Worm (Caenorhabditis elegans): ENCODE results near the gene F22B3.8.

F22B3.8 gene

ce11 chrIV:11424830-11425229, at the start of gene F22B3.8:
TSS of gene F22B3.8 (minus strand) at chrIV:11424930.
- TF ChIP-seq xbp-1 (tag; optimal IDR thresholded peaks at IDR 0.05) = no peak
- TF ChIP-seq vab-15 (tag; optimal IDR thresholded peaks at IDR 0.05) = no peak
- TF ChIP-seq skn-1 (tag; optimal IDR thresholded peaks at IDR 0.05) = no peak
- TF ChIP-seq snu-23 (GFP tag; optimal IDR thresholded peaks at IDR 0.05) = no peak
- no peak for TF ChIP-seq ceh-82 (tag; optimal IDR thresholded peaks at IDR 0.05)
- TF ChIP-seq ztf-4 (tag; optimal IDR thresholded peaks at IDR 0.05) = no peak
- no peak for TF ChIP-seq lin-15B (tag; optimal IDR thresholded peaks at IDR 0.05)
- no peak for TF ChIP-seq nhr-90 (tag; optimal IDR thresholded peaks at IDR 0.05; ENCODE audit: poor library complexity)
- TF ChIP-seq egl-27 (tag; optimal IDR thresholded peaks at IDR 0.05) = no peak
- TF ChIP-seq Y116A8C.19 (tag; optimal IDR thresholded peaks at IDR 0.05; ENCODE audit: borderline replicate concordance) = no peak
- no peak for TF ChIP-seq ceh-90 (tag; optimal IDR thresholded peaks at IDR 0.05)
- TF ChIP-seq fos-1 (tag; optimal IDR thresholded peaks at IDR 0.05) = no peak
- TF ChIP-seq efl-1 (optimal IDR thresholded peaks at IDR 0.05) = no peak
- no peak for TF ChIP-seq efl-1 (GFP tag; optimal IDR thresholded peaks at IDR 0.05 in 1 of 2)
- no peak for TF ChIP-seq tbx-2 (tag; optimal IDR thresholded peaks at IDR 0.05)

ce11 chrIV:11474067-11474466, 49.3 kb upstream of the F22B3.8 start:
- TF ChIP-seq nhr-237 (tag; optimal IDR thresholded peaks at IDR 0.05) (no peak), mab-9 (GFP tag; IDR thresholded peaks at IDR 0.05) (no peak), lir-3 (tag; optimal IDR thresholded peaks at IDR 0.05; ENCODE audit: poor library complexity) (peak; percentile 74), ztf-11 (tag; optimal IDR thresholded peaks at IDR 0.05) (peak in 1 of 2 experiments; percentile 50), unc-62 (GFP tag; optimal IDR thresholded peaks at IDR 0.05) (no peak), fos-1 (tag; optimal IDR thresholded peaks at IDR 0.05) (no peak), nhr-11 (tag; optimal IDR thresholded peaks at IDR 0.05) (no peak), isw-1 (GFP tag; IDR thresholded peaks at IDR 0.05) (0 out of 2 replicates have a peak, but pooled peaks have one; percentile 2), lin-13 (GFP tag; optimal IDR thresholded peaks at IDR 0.05) (peak; percentile 45), lin-39 (tag; optimal IDR thresholded peaks at IDR 0.05) (no peak), nhr-47 (tag; optimal IDR thresholded peaks at IDR 0.05) (peak; percentile 78), ces-1 (GFP tag; optimal IDR thresholded peaks at IDR 0.05) (no peak), hlh-4 (tag; optimal IDR thresholded peaks at IDR 0.05) (no peak), sox-4 (tag; optimal IDR thresholded peaks at IDR 0.05) (no peak), sptf-1 (tag; optimal IDR thresholded peaks at IDR 0.05) (no peak), jun-1 (tag; optimal IDR thresholded peaks at IDR 0.05) (peak; percentile 34), irx-1 (tag; optimal IDR thresholded peaks at IDR 0.05) (peak; percentile 56), efl-1 (optimal IDR thresholded peaks at IDR 0.05) (peak; percentile 52 to 64), efl-1 (GFP tag; optimal IDR thresholded peaks at IDR 0.05 in 1 of 2) (peak; percentile 32 to 95), nhr-28 (tag; optimal IDR thresholded peaks at IDR 0.05) (no peak), nhr-12 (tag; optimal IDR thresholded peaks at IDR 0.05) (no peak), lsy-2 (tag; optimal IDR thresholded peaks at IDR 0.05) (peak; percentile 57 to 70), ceh-90 (tag; optimal IDR thresholded peaks at IDR 0.05) (no peak), Y116A8C.19 (tag; optimal IDR thresholded peaks at IDR 0.05; ENCODE audit: borderline replicate concordance) (no peak), unc-98 (GFP tag; IDR thresholded peaks at IDR 0.05) (no peak; the same call in 1 of the 2 replicates), elt-3 (tag; optimal IDR thresholded peaks at IDR 0.05) (peak in 1 of 6 experiments; percentile 40), pag-3 (tag; optimal IDR thresholded peaks at IDR 0.05; ENCODE audit: borderline replicate concordance, insufficient read depth) (no peak), lin-35 (GFP tag; optimal IDR thresholded peaks at IDR 0.05) (peak; percentile 41 to 78), aly-2 (tag; optimal IDR thresholded peaks at IDR 0.05) (peak; percentile 87), rnt-1 (tag; optimal IDR thresholded peaks at IDR 0.05) (peak; percentile 84), aha-1 (tag; optimal IDR thresholded peaks at IDR 0.05) (no peak), unc-86 (tag; optimal IDR thresholded peaks at IDR 0.05) (peak; percentile 43), snpc-4 (tag; optimal IDR thresholded peaks at IDR 0.05) (peak; percentile 16), blmp-1 (tag; optimal IDR thresholded peaks at IDR 0.05) (peak; percentile 21), ets-5 (GFP tag; IDR thresholded peaks at IDR 0.05) (no peak), tlp-1 (tag; optimal IDR thresholded peaks at IDR 0.05) (no peak), fkh-4 (tag; optimal IDR thresholded peaks at IDR 0.05; ENCODE audit: borderline replicate concordance) (no peak), mep-1 (tag; optimal IDR thresholded peaks at IDR 0.05) (peak; percentile 80), sup-37 (GFP tag; optimal IDR thresholded peaks at IDR 0.05) (no peak), nhr-84 (tag; optimal IDR thresholded peaks at IDR 0.05) (no peak), skn-1 (tag; optimal IDR thresholded peaks at IDR 0.05) (peak; percentile 41), hpl-2 (GFP tag; optimal IDR thresholded peaks at IDR 0.05) (peak; percentile 32), zip-4 (GFP tag; optimal IDR thresholded peaks at IDR 0.05) (peak; percentile 28)

Measured in whole organism, L1 larva.